Worm (Caenorhabditis elegans) whole organism, mixed stage, embryonic: ENCODE results near the gene fbxb-38.

Source experiments
- M03D4.4 ChIP-seq: sonication (generic microtip); optimal IDR thresholded peaks from 2 replicates; lab custom pipeline; 2017; ENCODE audit warnings: mild to moderate bottlenecking, missing genetic modification characterization, missing compliant biosample characterization
- bed-3 ChIP-seq: fragments of 200-800 bp; sonication (Bioruptor generic); optimal IDR thresholded peaks from 3 replicates; lab custom pipeline; 2018; ENCODE audit warnings: mild to moderate bottlenecking, missing genetic modification characterization, moderate library complexity, missing compliant biosample characterization
- blmp-1 ChIP-seq: fragments of 150-350 bp; optimal IDR thresholded peaks from 2 replicates; lab custom pipeline; 2014; ENCODE audit warnings: missing biosample characterization, missing genetic modification characterization
- ceh-39 ChIP-seq: fragments of 150-350 bp; optimal IDR thresholded peaks from 2 replicates; lab custom pipeline; 2014; ENCODE audit warnings: missing biosample characterization, missing genetic modification characterization
- ceh-43 ChIP-seq: fragments of 200-800 bp; sonication (Bioruptor generic); optimal IDR thresholded peaks from 2 replicates; lab custom pipeline; 2018; ENCODE audit warnings: mild to moderate bottlenecking, missing genetic modification characterization, moderate library complexity, missing compliant biosample characterization
- ceh-83 ChIP-seq: fragments of 200-800 bp; sonication (Bioruptor generic); optimal IDR thresholded peaks from 2 replicates; lab custom pipeline; 2018; ENCODE audit warnings: mild to moderate bottlenecking, missing genetic modification characterization, missing compliant biosample characterization
- ces-1 ChIP-seq: fragments of 150-350 bp; optimal IDR thresholded peaks from 2 replicates; lab custom pipeline; 2014; ENCODE audit warnings: missing biosample characterization, missing genetic modification reagents, missing genetic modification characterization
- cnd-1 ChIP-seq: fragments of 200-800 bp; sonication (Bioruptor generic); optimal IDR thresholded peaks from 2 replicates; lab custom pipeline; 2018; ENCODE audit warnings: mild to moderate bottlenecking, missing genetic modification characterization, missing compliant biosample characterization
- drap-1 ChIP-seq: fragments of 200-800 bp; sonication (Bioruptor generic); optimal IDR thresholded peaks from 3 replicates; lab custom pipeline; 2018; ENCODE audit warnings: mild to moderate bottlenecking, missing genetic modification characterization, missing compliant biosample characterization
- elt-1 ChIP-seq: sonication (generic microtip); optimal IDR thresholded peaks from 2 replicates; lab custom pipeline; 2017; ENCODE audit warnings: missing genetic modification characterization, mild to moderate bottlenecking, missing compliant biosample characterization, antibody characterized with exemption, moderate library complexity, borderline replicate concordance; ENCODE audit not compliant: insufficient read depth
- elt-3 ChIP-seq: fragments of 150-350 bp; optimal IDR thresholded peaks from 2 replicates; lab custom pipeline; 2014; ENCODE audit warnings: missing biosample characterization, missing genetic modification characterization
- flh-1 ChIP-seq: fragments of 200-800 bp; sonication (Bioruptor generic); optimal IDR thresholded peaks from 2 replicates; lab custom pipeline; 2018; ENCODE audit warnings: mild to moderate bottlenecking, missing genetic modification characterization, moderate library complexity, missing compliant biosample characterization
- ham-2 ChIP-seq: fragments of 200-800 bp; sonication (Bioruptor generic); optimal IDR thresholded peaks from 2 replicates; lab custom pipeline; 2018; ENCODE audit warnings: mild to moderate bottlenecking, missing genetic modification characterization, missing compliant biosample characterization
- hlh-1 ChIP-seq: fragments of 150-350 bp; optimal IDR thresholded peaks from 2 replicates; lab custom pipeline; 2014; ENCODE audit warnings: missing biosample characterization, missing genetic modification reagents, missing genetic modification characterization
- lin-13 ChIP-seq: fragments of 150-350 bp; optimal IDR thresholded peaks from 2 replicates; lab custom pipeline; 2014; ENCODE audit warnings: missing biosample characterization, missing genetic modification characterization
- lin-32 ChIP-seq: fragments of 200-800 bp; sonication (Bioruptor generic); optimal IDR thresholded peaks from 2 replicates; lab custom pipeline; 2018; ENCODE audit warnings: mild to moderate bottlenecking, missing genetic modification characterization, missing compliant biosample characterization
- lsy-2 ChIP-seq: fragments of 150-350 bp; optimal IDR thresholded peaks from 2 replicates; lab custom pipeline; 2014; ENCODE audit warnings: missing biosample characterization, missing genetic modification characterization
- mab-5 ChIP-seq: fragments of 150-350 bp; optimal IDR thresholded peaks from 2 replicates; lab custom pipeline; 2014; ENCODE audit warnings: missing biosample characterization, missing genetic modification characterization
- mep-1 ChIP-seq: fragments of 150-350 bp; optimal IDR thresholded peaks from 2 replicates; lab custom pipeline; 2017; ENCODE audit warnings: missing biosample characterization, missing genetic modification reagents, missing genetic modification characterization, inconsistent platforms
- mls-2 ChIP-seq: sonication (generic microtip); optimal IDR thresholded peaks from 2 replicates; lab custom pipeline; 2016; ENCODE audit warnings: mild to moderate bottlenecking, missing genetic modification characterization, moderate library complexity, missing compliant biosample characterization
- nhr-12 ChIP-seq: fragments of 150-350 bp; optimal IDR thresholded peaks from 2 replicates; lab custom pipeline; 2014; ENCODE audit warnings: missing biosample characterization, missing genetic modification characterization
- nhr-2 ChIP-seq: fragments of 150-350 bp; optimal IDR thresholded peaks from 2 replicates; lab custom pipeline; 2014; ENCODE audit warnings: missing biosample characterization, missing genetic modification characterization
- nhr-237 ChIP-seq: fragments of 150-350 bp; optimal IDR thresholded peaks from 2 replicates; lab custom pipeline; 2014; ENCODE audit warnings: missing biosample characterization, missing genetic modification characterization
- nhr-28 ChIP-seq: fragments of 150-350 bp; optimal IDR thresholded peaks from 2 replicates; lab custom pipeline; 2014; ENCODE audit warnings: missing biosample characterization, missing genetic modification characterization
- nhr-76 ChIP-seq: sonication (generic microtip); optimal IDR thresholded peaks from 2 replicates; lab custom pipeline; 2017; ENCODE audit warnings: missing biosample characterization, missing genetic modification characterization
- pha-4 ChIP-seq: fragments of 150-350 bp; optimal IDR thresholded peaks from 2 replicates; lab custom pipeline; 2018; ENCODE audit warnings: missing biosample characterization, missing genetic modification reagents, missing genetic modification characterization
- sem-2 ChIP-seq: fragments of 200-800 bp; sonication (Bioruptor generic); optimal IDR thresholded peaks from 2 replicates; lab custom pipeline; 2018; ENCODE audit warnings: mild to moderate bottlenecking, missing genetic modification characterization, missing compliant biosample characterization
- snpc-4 ChIP-seq: fragments of 150-350 bp; optimal IDR thresholded peaks from 2 replicates; lab custom pipeline; 2014; ENCODE audit warnings: missing biosample characterization, missing genetic modification characterization
- sptf-1 ChIP-seq: sonication (generic microtip); optimal IDR thresholded peaks from 2 replicates; lab custom pipeline; 2017; ENCODE audit warnings: mild to moderate bottlenecking, missing genetic modification characterization, moderate library complexity, missing compliant biosample characterization
- tbx-8 ChIP-seq: fragments of 200-800 bp; sonication (Bioruptor generic); optimal IDR thresholded peaks from 2 replicates; lab custom pipeline; 2018; ENCODE audit warnings: mild to moderate bottlenecking, missing genetic modification characterization, moderate library complexity, missing compliant biosample characterization
- unc-120 ChIP-seq: sonication (generic microtip); optimal IDR thresholded peaks from 2 replicates; lab custom pipeline; 2017; ENCODE audit warnings: missing genetic modification characterization, missing compliant biosample characterization; ENCODE audit not compliant: poor library complexity, severe bottlenecking
- unc-39 ChIP-seq: fragments of 150-350 bp; optimal IDR thresholded peaks from 2 replicates; lab custom pipeline; 2014; ENCODE audit warnings: missing biosample characterization, missing genetic modification characterization
- unc-62 ChIP-seq: fragments of 150-350 bp; optimal IDR thresholded peaks from 2 replicates; lab custom pipeline; 2014; ENCODE audit warnings: missing biosample characterization, missing genetic modification reagents, missing genetic modification characterization
- zip-8 ChIP-seq: fragments of 150-350 bp; optimal IDR thresholded peaks from 2 replicates; lab custom pipeline; 2014; ENCODE audit warnings: missing biosample characterization, missing genetic modification characterization
- ztf-11 ChIP-seq: fragments of 150-350 bp; optimal IDR thresholded peaks from 2 replicates; lab custom pipeline; 2014; ENCODE audit warnings: missing biosample characterization, missing genetic modification characterization

Gene fbxb-38

DNA sequence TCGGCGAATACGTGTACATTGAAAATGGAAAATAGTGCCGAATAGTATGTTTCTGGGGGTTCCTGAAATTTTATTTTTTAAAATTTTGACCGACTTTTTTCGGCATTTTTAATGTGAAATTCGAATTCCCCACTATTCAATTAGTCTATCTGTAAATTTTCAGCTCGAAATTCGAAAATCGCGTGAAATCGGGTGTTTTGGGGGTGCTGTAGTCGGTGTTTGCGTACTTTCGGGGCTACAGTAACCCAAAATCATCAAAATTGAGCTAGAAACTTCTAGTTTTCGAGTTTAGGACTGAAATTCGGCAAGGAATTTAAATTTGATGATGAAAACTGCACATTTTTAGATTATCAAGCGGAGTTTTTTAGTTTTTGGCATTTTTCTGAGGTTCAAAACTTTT is 33.6 kb upstream of the fbxb-38 start:
- TF ChIP-seq blmp-1 (tag; lab: Kevin White, UChicago) (no peak), zip-8 (tag; lab: Kevin White, UChicago) (no peak), elt-1 (no peak), lin-32 (GFP tag; lab: Kevin White, UChicago) (no peak), M03D4.4 (tag; lab: Kevin White, UChicago) (no peak), lsy-2 (tag; lab: Kevin White, UChicago) (peak; percentile 1), nhr-12 (no peak), ham-2 (no peak)

DNA sequence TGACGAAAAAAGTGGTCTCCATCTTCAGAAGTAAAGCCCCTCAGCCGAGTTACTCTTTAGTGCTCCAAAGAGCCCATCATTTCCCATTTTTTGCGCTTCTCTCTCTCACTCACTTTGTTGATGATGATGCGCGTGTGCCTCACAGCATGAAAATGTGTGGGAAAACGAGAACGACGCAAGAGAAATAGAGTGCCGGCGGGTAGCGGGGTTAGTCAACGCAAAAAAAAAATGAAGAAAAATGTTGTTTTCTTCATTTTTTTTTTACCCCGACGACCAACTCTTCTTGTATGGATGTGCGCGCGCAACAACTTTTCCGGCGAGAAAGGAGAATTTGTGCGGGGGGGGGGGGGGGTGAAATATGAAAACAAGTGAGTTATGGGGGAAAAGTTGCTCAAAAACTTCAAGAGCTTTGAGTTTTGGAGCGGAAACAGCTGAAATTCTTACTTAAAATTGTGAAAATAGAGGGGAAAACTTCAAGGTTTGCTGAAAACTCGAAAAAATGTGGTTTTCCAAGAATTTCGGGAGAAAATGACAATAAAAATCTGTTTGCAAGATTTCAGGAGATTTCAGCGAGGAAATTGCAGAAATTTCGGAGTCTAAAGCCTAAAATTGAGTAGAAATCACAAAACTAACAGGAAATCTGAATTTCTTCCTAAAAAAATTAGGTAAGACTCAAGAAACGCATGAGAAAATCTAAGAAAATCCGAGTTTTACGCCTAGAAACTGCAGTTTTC is 29.2 kb upstream of the fbxb-38 start, which contains the start of gene C33C12.1:
Gene C33C12.1, plus strand, starts transcription at position 684 of the 734 bp plus-strand sequence.
- no peak for TF ChIP-seq nhr-237 (tag; lab: Kevin White, UChicago)
- TF ChIP-seq nhr-76 (tag; lab: Kevin White, UChicago): no peak
- peak; percentile 38 for TF ChIP-seq ces-1 (GFP tag; lab: Kevin White, UChicago)
- TF ChIP-seq tbx-8 (GFP tag; lab: Kevin White, UChicago): no peak
- TF ChIP-seq nhr-12: no peak
- no peak for TF ChIP-seq sptf-1 (tag; lab: Kevin White, UChicago)
- TF ChIP-seq flh-1 (GFP tag; lab: Kevin White, UChicago): no peak

DNA sequence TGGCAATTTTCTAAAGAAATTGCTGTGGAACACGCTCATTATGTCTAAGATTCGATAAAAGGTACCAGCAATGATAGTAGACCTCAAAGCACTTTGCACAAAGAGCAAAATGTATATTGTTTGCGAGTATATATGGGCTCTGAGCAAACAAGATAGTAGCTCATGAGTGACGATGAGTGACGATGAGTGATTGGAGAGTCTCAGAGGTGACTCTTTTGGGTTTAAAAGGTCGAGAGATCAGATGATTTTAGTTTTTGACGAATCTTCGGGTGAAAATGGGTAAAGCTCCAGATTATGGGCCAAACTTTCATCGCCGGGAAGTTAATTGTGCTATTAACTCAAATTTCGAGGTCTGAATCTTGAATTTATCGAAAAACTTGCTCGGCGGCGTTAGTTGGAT is 28.2 kb upstream of the fbxb-38 start:
- TF ChIP-seq ceh-83 (no peak), lin-13 (no peak), unc-62 (GFP tag; lab: Kevin White, UChicago) (no peak), mep-1 (tag; lab: Kevin White, UChicago) (no peak), cnd-1 (tag; lab: Kevin White, UChicago) (no peak)

DNA sequence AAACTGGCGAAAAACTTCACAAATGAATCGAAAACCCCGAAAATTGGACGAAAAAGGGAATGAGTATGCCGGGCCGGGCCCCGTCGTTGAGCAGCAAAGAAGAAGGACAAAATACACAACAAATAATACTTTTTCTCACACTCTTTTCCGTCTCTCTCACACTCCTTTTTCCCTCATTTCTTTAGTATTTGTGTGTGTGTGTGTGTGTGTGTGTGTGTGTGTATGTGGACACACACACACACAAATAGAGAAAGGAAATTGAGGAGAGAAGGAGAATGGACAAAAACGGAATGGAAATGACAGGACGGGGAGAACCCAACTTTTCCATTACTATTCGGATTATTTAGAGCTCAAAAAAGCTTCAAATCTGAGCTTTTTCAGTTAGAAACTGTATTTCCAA is 27.0 kb upstream of the fbxb-38 start:
- TF ChIP-seq lin-32 (GFP tag; lab: Kevin White, UChicago) (no peak), zip-8 (tag; lab: Kevin White, UChicago) (no peak), sem-2 (GFP tag; lab: Kevin White, UChicago) (no peak), ceh-83 (no peak), nhr-28 (tag; lab: Kevin White, UChicago) (no peak), hlh-1 (tag; lab: Kevin White, UChicago) (no peak), tbx-8 (GFP tag; lab: Kevin White, UChicago) (no peak), flh-1 (GFP tag; lab: Kevin White, UChicago) (no peak), nhr-12 (no peak), ceh-43 (GFP tag; lab: Kevin White, UChicago) (no peak), ceh-39 (tag; lab: Kevin White, UChicago) (no peak), cnd-1 (tag; lab: Kevin White, UChicago) (no peak), lsy-2 (tag; lab: Kevin White, UChicago) (no peak), unc-120 (tag; lab: Kevin White, UChicago) (no peak), ham-2 (no peak), nhr-2 (no peak), ztf-11 (tag; lab: Kevin White, UChicago) (no peak), pha-4 (tag; lab: Kevin White, UChicago) (peak; percentile 84), mls-2 (tag; lab: Kevin White, UChicago) (no peak), M03D4.4 (tag; lab: Kevin White, UChicago) (no peak), elt-1 (no peak), nhr-76 (tag; lab: Kevin White, UChicago) (no peak), snpc-4 (tag; lab: Kevin White, UChicago) (no peak), lin-13 (no peak), sptf-1 (tag; lab: Kevin White, UChicago) (peak; percentile 10), ces-1 (GFP tag; lab: Kevin White, UChicago) (peak; percentile 64), unc-62 (GFP tag; lab: Kevin White, UChicago) (no peak), mep-1 (tag; lab: Kevin White, UChicago) (peak; percentile 27), mab-5 (no peak), drap-1 (GFP tag; lab: Kevin White, UChicago) (no peak), nhr-237 (tag; lab: Kevin White, UChicago) (peak; percentile 42), elt-3 (tag; lab: Kevin White, UChicago) (no peak), bed-3 (no peak), unc-39 (tag; lab: Kevin White, UChicago) (no peak), blmp-1 (tag; lab: Kevin White, UChicago) (no peak)
